Worm (Caenorhabditis elegans) whole organism, L1 larva: ENCODE results near the gene T01G6.10.

ENCODE experiments used
- C04F5.9 ChIP-seq: sonication (generic microtip); optimal IDR thresholded peaks from 2 replicates; lab custom pipeline; 2016; ENCODE audit warnings: missing genetic modification characterization, missing compliant biosample characterization
- Y116A8C.19 ChIP-seq: sonication (generic microtip); optimal IDR thresholded peaks from 2 replicates; lab custom pipeline; 2016; ENCODE audit warnings: missing compliant biosample characterization, missing genetic modification characterization, borderline replicate concordance
- fkh-10 ChIP-seq: sonication (generic microtip); optimal IDR thresholded peaks from 2 replicates; lab custom pipeline; 2017; ENCODE audit warnings: missing biosample characterization, missing genetic modification reagents, missing genetic modification characterization
- hlh-4 ChIP-seq: sonication (generic microtip); optimal IDR thresholded peaks from 2 replicates; lab custom pipeline; 2016; ENCODE audit warnings: mild to moderate bottlenecking, missing genetic modification characterization, missing compliant biosample characterization
- mab-9 ChIP-seq: fragments of 200-800 bp; sonication (Bioruptor generic); IDR thresholded peaks from 2 replicates; pipeline ENCODE4 v1.3.6; 2022; ENCODE audit warnings: missing genetic modification reagents, missing genetic modification characterization, missing compliant biosample characterization
- nhr-77 ChIP-seq: fragments of 150-350 bp; optimal IDR thresholded peaks from 2 replicates; lab custom pipeline; 2014; ENCODE audit warnings: missing biosample characterization, missing genetic modification characterization
- skn-1 ChIP-seq: fragments of 150-350 bp; optimal IDR thresholded peaks from 2 replicates; lab custom pipeline; 2014; ENCODE audit warnings: missing biosample characterization, missing genetic modification characterization
- vab-15 ChIP-seq: sonication (generic microtip); optimal IDR thresholded peaks from 2 replicates; lab custom pipeline; 2017; ENCODE audit warnings: missing genotype, mild to moderate bottlenecking, missing genetic modification characterization, missing compliant biosample characterization
- zag-1 ChIP-seq: fragments of 150-350 bp; optimal IDR thresholded peaks from 2 replicates; lab custom pipeline; 2014; ENCODE audit warnings: missing biosample characterization, missing genetic modification characterization
- ztf-11 ChIP-seq, 2 experiments: sonication (generic microtip); optimal IDR thresholded peaks; 2 replicates each; lab custom pipeline; 2016 to 2017; ENCODE audit warnings: missing genetic modification characterization in 2 of 2, missing biosample characterization in 1 of 2, missing compliant biosample characterization in 1 of 2

ce11 chrV:534176-534575, 31.2 kb upstream of the T01G6.10 start, which contains the start of gene nhr-132:
- TF ChIP-seq Y116A8C.19 (tag; lab: Kevin White, UChicago): no peak
- TF ChIP-seq C04F5.9: no peak
- no peak for TF ChIP-seq mab-9 (GFP tag; lab: Robert Waterston, UW)
- TF ChIP-seq zag-1 (tag; lab: Kevin White, UChicago): no peak
- TF ChIP-seq nhr-77 (tag; lab: Kevin White, UChicago): peak; percentile 28
- TF ChIP-seq hlh-4 (tag; lab: Kevin White, UChicago): no peak
- no peak for TF ChIP-seq skn-1 (tag; lab: Kevin White, UChicago)
- no peak for TF ChIP-seq vab-15 (tag; lab: Kevin White, UChicago)
- TF ChIP-seq ztf-11 (tag; optimal IDR thresholded peaks at IDR 0.05; lab: Kevin White, UChicago): no peak
- TF ChIP-seq fkh-10 (GFP tag; lab: Kevin White, UChicago): no peak
